Worm (Caenorhabditis elegans) whole organism, mixed stage, embryonic: ENCODE data around the gene F30H5.3.

Experiments used
- blmp-1 ChIP-seq: fragments of 150-350 bp; optimal IDR thresholded peaks from 2 replicates; lab custom pipeline; 2014; ENCODE audit warnings: missing biosample characterization, missing genetic modification characterization
- ces-1 ChIP-seq: fragments of 150-350 bp; optimal IDR thresholded peaks from 2 replicates; lab custom pipeline; 2014; ENCODE audit warnings: missing biosample characterization, missing genetic modification reagents, missing genetic modification characterization
- lin-13 ChIP-seq: fragments of 150-350 bp; optimal IDR thresholded peaks from 2 replicates; lab custom pipeline; 2014; ENCODE audit warnings: missing biosample characterization, missing genetic modification characterization
- lin-32 ChIP-seq: fragments of 200-800 bp; sonication (Bioruptor generic); optimal IDR thresholded peaks from 2 replicates; lab custom pipeline; 2018; ENCODE audit warnings: mild to moderate bottlenecking, missing genetic modification characterization, missing compliant biosample characterization
- lsy-2 ChIP-seq: fragments of 150-350 bp; optimal IDR thresholded peaks from 2 replicates; lab custom pipeline; 2014; ENCODE audit warnings: missing biosample characterization, missing genetic modification characterization
- nhr-237 ChIP-seq: fragments of 150-350 bp; optimal IDR thresholded peaks from 2 replicates; lab custom pipeline; 2014; ENCODE audit warnings: missing biosample characterization, missing genetic modification characterization
- snpc-4 ChIP-seq: fragments of 150-350 bp; optimal IDR thresholded peaks from 2 replicates; lab custom pipeline; 2014; ENCODE audit warnings: missing biosample characterization, missing genetic modification characterization
- unc-39 ChIP-seq: fragments of 150-350 bp; optimal IDR thresholded peaks from 2 replicates; lab custom pipeline; 2014; ENCODE audit warnings: missing biosample characterization, missing genetic modification characterization
- unc-62 ChIP-seq: fragments of 150-350 bp; optimal IDR thresholded peaks from 2 replicates; lab custom pipeline; 2014; ENCODE audit warnings: missing biosample characterization, missing genetic modification reagents, missing genetic modification characterization
- ztf-11 ChIP-seq: fragments of 150-350 bp; optimal IDR thresholded peaks from 2 replicates; lab custom pipeline; 2014; ENCODE audit warnings: missing biosample characterization, missing genetic modification characterization

- TF ChIP-seq ztf-11 (tag; lab: Kevin White, UChicago) (no peak), blmp-1 (no peak), nhr-237 (no peak), lsy-2 (tag; lab: Kevin White, UChicago) (no peak), lin-32 (GFP tag; lab: Kevin White, UChicago) (no peak), lin-13 (tag; lab: Kevin White, UChicago) (no peak), ces-1 (GFP tag; lab: Kevin White, UChicago) (no peak), snpc-4 (tag; lab: Kevin White, UChicago) (no peak), unc-39 (tag; lab: Kevin White, UChicago) (no peak), unc-62 (GFP tag; lab: Kevin White, UChicago) (no peak)
These were observed 29.3 kb downstream of the F30H5.3 start for ce11 chrIII:482739-483138.
